Fruit fly (Drosophila melanogaster) whole organism, embryonic: ENCODE measurements around the gene pot.

ENCODE experiments used
- Abd-B ChIP-seq: fragments of 200-800 bp; sonication (Bioruptor generic); optimal IDR thresholded peaks from 2 replicates; lab custom pipeline; 2018; ENCODE audit warnings: missing biosample characterization, mild to moderate bottlenecking, missing genetic modification characterization, moderate library complexity
- Awh ChIP-seq: fragments of 200-800 bp; sonication (Bioruptor generic); IDR thresholded peaks from 2 replicates; pipeline ENCODE4, ENCODE4 v1.3.6; 2022; ENCODE audit warnings: missing biosample characterization, missing genetic modification characterization
- Bteb2 ChIP-seq: fragments of 200-800 bp; sonication (Bioruptor generic); optimal IDR thresholded peaks from 2 replicates; lab custom pipeline; 2016; ENCODE audit warnings: missing biosample characterization, missing genetic modification characterization
- CG11093 ChIP-seq: fragments of 200-800 bp; sonication (Bioruptor generic); IDR thresholded peaks from 3 replicates; pipeline ENCODE4 v1.3.6; 2022; ENCODE audit warnings: missing biosample characterization, missing genetic modification characterization
- CG14667 ChIP-seq: fragments of 200-800 bp; sonication (Bioruptor generic); IDR thresholded peaks from 2 replicates; pipeline ENCODE4 v1.3.6; 2022; ENCODE audit warnings: missing biosample characterization, missing genetic modification characterization
- CG17186 ChIP-seq: fragments of 200-800 bp; sonication (Bioruptor generic); optimal IDR thresholded peaks from 3 replicates; lab custom pipeline; 2017; ENCODE audit warnings: missing biosample characterization, missing genetic modification reagents, missing genetic modification characterization
- CG17328 ChIP-seq: fragments of 200-800 bp; sonication (Bioruptor generic); IDR thresholded peaks from 2 replicates; pipeline ENCODE4 v1.3.6; 2022; ENCODE audit warnings: missing biosample characterization, missing genetic modification characterization
- CG17385 ChIP-seq: fragments of 200-800 bp; sonication (Bioruptor generic); optimal IDR thresholded peaks from 3 replicates; lab custom pipeline; 2018; ENCODE audit warnings: missing biosample characterization, mild to moderate bottlenecking, missing genetic modification characterization
- CG18599 ChIP-seq: fragments of 200-800 bp; sonication (Bioruptor generic); optimal IDR thresholded peaks from 3 replicates; lab custom pipeline; 2017; ENCODE audit warnings: missing biosample characterization, missing genetic modification characterization, mild to moderate bottlenecking, moderate library complexity, missing genetic modification reagents
- CG32772 ChIP-seq: fragments of 200-800 bp; sonication (Bioruptor generic); IDR thresholded peaks from 2 replicates; pipeline ENCODE4 v1.3.6; 2022; ENCODE audit warnings: missing biosample characterization, missing genetic modification characterization
- CG4282 ChIP-seq: fragments of 200-800 bp; sonication (Bioruptor generic); optimal IDR thresholded peaks from 2 replicates; lab custom pipeline; 2016; ENCODE audit warnings: missing biosample characterization, missing genetic modification characterization
- CG4820 ChIP-seq: fragments of 200-800 bp; sonication (Bioruptor generic); optimal IDR thresholded peaks from 3 replicates; lab custom pipeline; 2016; ENCODE audit warnings: missing biosample characterization, missing genetic modification characterization
- CG4854 ChIP-seq: fragments of 200-800 bp; sonication (Bioruptor generic); optimal IDR thresholded peaks from 2 replicates; lab custom pipeline; 2016; ENCODE audit warnings: missing biosample characterization, missing genetic modification characterization, inconsistent platforms
- CG6689 ChIP-seq: fragments of 200-800 bp; sonication (Bioruptor generic); IDR thresholded peaks from 2 replicates; pipeline ENCODE4 v1.3.6; 2022; ENCODE audit warnings: missing biosample characterization, missing genetic modification characterization
- CG7271 ChIP-seq: fragments of 200-800 bp; sonication (Bioruptor generic); optimal IDR thresholded peaks from 2 replicates; lab custom pipeline; 2018; ENCODE audit warnings: missing biosample characterization, mild to moderate bottlenecking, missing genetic modification characterization, moderate library complexity
- CG8765 ChIP-seq: fragments of 200-800 bp; sonication (Bioruptor generic); IDR thresholded peaks from 2 replicates; pipeline ENCODE4 v1.3.6; 2022; ENCODE audit warnings: missing biosample characterization, missing genetic modification characterization
- CG9817 ChIP-seq: fragments of 200-800 bp; sonication (Bioruptor generic); optimal IDR thresholded peaks from 2 replicates; lab custom pipeline; 2018; ENCODE audit warnings: missing biosample characterization, mild to moderate bottlenecking, missing genetic modification characterization, moderate library complexity
- CHES-1-like ChIP-seq: fragments of 200-800 bp; sonication (Bioruptor generic); optimal IDR thresholded peaks from 2 replicates; lab custom pipeline; 2016; ENCODE audit warnings: missing biosample characterization, missing genetic modification characterization
- Dip2 ChIP-seq: fragments of 200-800 bp; sonication (Bioruptor generic); IDR thresholded peaks from 2 replicates; pipeline ENCODE4 v1.3.6; 2022; ENCODE audit warnings: missing biosample characterization, missing genetic modification characterization
- E2f2 ChIP-seq: fragments of 200-800 bp; sonication (Bioruptor generic); IDR thresholded peaks from 2 replicates; pipeline ENCODE4 v1.3.6; 2022; ENCODE audit warnings: missing biosample characterization, missing genetic modification characterization
- Hr78 ChIP-seq, 2 experiments: fragments of 200-800 bp in 1 of 2; fragments of >200 bp in 1 of 2; sonication (Bioruptor generic) in 1 of 2; optimal IDR thresholded peaks; 2 replicates each; lab custom pipeline; 2017 to 2019; ENCODE audit warnings: missing biosample characterization in 2 of 2, missing genetic modification characterization in 2 of 2, mild to moderate bottlenecking in 1 of 2, moderate library complexity in 1 of 2
- Meics ChIP-seq: fragments of 200-800 bp; sonication (Bioruptor generic); optimal IDR thresholded peaks from 2 replicates; lab custom pipeline; 2017; ENCODE audit warnings: missing biosample characterization, mild to moderate bottlenecking, missing genetic modification characterization
- Poxn ChIP-seq: fragments of 200-800 bp; sonication (Bioruptor generic); IDR thresholded peaks from 2 replicates; pipeline ENCODE4 v1.3.6; 2022; ENCODE audit warnings: missing biosample characterization, missing genetic modification characterization
- Ravus ChIP-seq: fragments of 200-800 bp; sonication (Bioruptor generic); IDR thresholded peaks from 2 replicates; pipeline ENCODE4 v1.3.6; 2022; ENCODE audit warnings: missing biosample characterization, missing genetic modification characterization
- Spps ChIP-seq: fragments of 200-800 bp; sonication (Bioruptor generic); optimal IDR thresholded peaks from 2 replicates; lab custom pipeline; 2018; ENCODE audit warnings: missing biosample characterization, mild to moderate bottlenecking, missing genetic modification characterization
- Ssrp ChIP-seq: fragments of 200-800 bp; sonication (Bioruptor generic); optimal IDR thresholded peaks from 2 replicates; lab custom pipeline; 2018; ENCODE audit warnings: missing biosample characterization, mild to moderate bottlenecking, missing genetic modification characterization, moderate library complexity
- Stat92E ChIP-seq, 3 experiments: fragments of >200 bp in 2 of 3; fragments of 200-800 bp in 1 of 3; sonication (Bioruptor generic) in 1 of 3; optimal IDR thresholded peaks; 2 replicates each; lab custom pipeline; 2017 to 2019; ENCODE audit warnings: missing biosample characterization in 3 of 3, missing genetic modification characterization in 3 of 3, mild to moderate bottlenecking in 1 of 3, moderate library complexity in 1 of 3
- TFAM ChIP-seq: fragments of 200-800 bp; sonication (Bioruptor generic); optimal IDR thresholded peaks from 2 replicates; lab custom pipeline; 2017; ENCODE audit warnings: missing biosample characterization, missing genetic modification characterization, inconsistent platforms
- Tbp ChIP-seq: fragments of >200 bp; optimal IDR thresholded peaks from 2 replicates; lab custom pipeline; 2018; ENCODE audit warnings: missing biosample characterization, missing genetic modification characterization
- YL-1 ChIP-seq: fragments of 200-800 bp; sonication (Bioruptor generic); optimal IDR thresholded peaks from 3 replicates; lab custom pipeline; 2017; ENCODE audit warnings: missing biosample characterization, mild to moderate bottlenecking, missing genetic modification characterization
- cas ChIP-seq: fragments of 200-800 bp; sonication (Bioruptor generic); IDR thresholded peaks from 2 replicates; pipeline ENCODE4 v1.3.6; 2022; ENCODE audit warnings: missing biosample characterization, missing genetic modification characterization
- chm ChIP-seq: fragments of 200-800 bp; sonication (Bioruptor generic); IDR thresholded peaks from 2 replicates; pipeline ENCODE4 v1.3.6; 2022; ENCODE audit warnings: missing biosample characterization, missing genetic modification characterization
- ci ChIP-seq: fragments of 200-800 bp; sonication (Bioruptor generic); IDR thresholded peaks from 3 replicates; pipeline ENCODE4 v1.3.6; 2022; ENCODE audit warnings: missing biosample characterization, missing genetic modification characterization
- ewg ChIP-seq: fragments of 200-800 bp; sonication (Bioruptor generic); optimal IDR thresholded peaks from 3 replicates; lab custom pipeline; 2017; ENCODE audit warnings: mild to moderate bottlenecking, missing biosample characterization, missing genetic modification reagents, missing genetic modification characterization
- ftz-f1 ChIP-seq: fragments of 200-800 bp; sonication (Bioruptor generic); optimal IDR thresholded peaks from 2 replicates; lab custom pipeline; 2016; ENCODE audit warnings: missing biosample characterization, missing genetic modification characterization
- grn ChIP-seq: fragments of 200-800 bp; sonication (Bioruptor generic); optimal IDR thresholded peaks from 3 replicates; lab custom pipeline; 2017; ENCODE audit warnings: missing biosample characterization, missing genetic modification characterization
- gt ChIP-seq: fragments of 200-800 bp; sonication (Bioruptor generic); IDR thresholded peaks from 2 replicates; pipeline ENCODE4 v1.3.6; 2022; ENCODE audit warnings: missing biosample characterization, missing genetic modification characterization
- her ChIP-seq: fragments of 200-800 bp; sonication (Bioruptor generic); optimal IDR thresholded peaks from 2 replicates; lab custom pipeline; 2016; ENCODE audit warnings: missing biosample characterization, missing genetic modification characterization
- kay ChIP-seq: fragments of 200-800 bp; sonication (Bioruptor generic); optimal IDR thresholded peaks from 2 replicates; lab custom pipeline; 2016; ENCODE audit warnings: missing biosample characterization, missing genetic modification characterization
- org-1 ChIP-seq: fragments of 200-800 bp; sonication (Bioruptor generic); optimal IDR thresholded peaks from 2 replicates; lab custom pipeline; 2017; ENCODE audit warnings: missing biosample characterization, missing genetic modification characterization
- prd ChIP-seq, 3 experiments: fragments of >200 bp in 2 of 3; fragments of 200-800 bp in 1 of 3; sonication (Bioruptor generic) in 1 of 3; optimal IDR thresholded peaks in 2 of 3; IDR thresholded peaks in 1 of 3; 2 replicates in 2 of 3; 3 replicates in 1 of 3; pipeline versions ENCODE4 v1.3.6 to Lab custom; 2017 to 2022; ENCODE audit warnings: missing biosample characterization in 1 of 3, missing genetic modification characterization in 1 of 3
- slbo ChIP-seq: fragments of 200-800 bp; sonication (Bioruptor generic); IDR thresholded peaks from 2 replicates; pipeline ENCODE4 v1.3.6; 2022; ENCODE audit warnings: missing biosample characterization, missing genetic modification characterization
- so ChIP-seq: fragments of 200-800 bp; sonication (Bioruptor generic); IDR thresholded peaks from 3 replicates; pipeline ENCODE4 v1.3.6; 2022; ENCODE audit warnings: missing biosample characterization, missing genetic modification characterization
- stc ChIP-seq: fragments of 200-800 bp; sonication (Bioruptor generic); IDR thresholded peaks from 2 replicates; pipeline ENCODE4 v1.3.6; 2022; ENCODE audit warnings: missing biosample characterization, missing genetic modification characterization
- sug ChIP-seq: fragments of 200-800 bp; optimal IDR thresholded peaks from 2 replicates; lab custom pipeline; 2019; ENCODE audit warnings: missing biosample characterization, mild to moderate bottlenecking, missing genetic modification characterization, moderate library complexity
- tin ChIP-seq: fragments of 200-800 bp; sonication (Bioruptor generic); optimal IDR thresholded peaks from 3 replicates; lab custom pipeline; 2016; ENCODE audit warnings: missing biosample characterization, missing genetic modification characterization
- unpg ChIP-seq: fragments of 200-800 bp; sonication (Bioruptor generic); optimal IDR thresholded peaks from 3 replicates; lab custom pipeline; 2018; ENCODE audit warnings: missing biosample characterization, mild to moderate bottlenecking, missing genetic modification characterization, moderate library complexity
- zen ChIP-seq: fragments of 200-800 bp; sonication (Bioruptor generic); optimal IDR thresholded peaks from 3 replicates; lab custom pipeline; 2018; ENCODE audit warnings: missing biosample characterization, mild to moderate bottlenecking, missing genetic modification characterization, moderate library complexity

The pot gene

DNA sequence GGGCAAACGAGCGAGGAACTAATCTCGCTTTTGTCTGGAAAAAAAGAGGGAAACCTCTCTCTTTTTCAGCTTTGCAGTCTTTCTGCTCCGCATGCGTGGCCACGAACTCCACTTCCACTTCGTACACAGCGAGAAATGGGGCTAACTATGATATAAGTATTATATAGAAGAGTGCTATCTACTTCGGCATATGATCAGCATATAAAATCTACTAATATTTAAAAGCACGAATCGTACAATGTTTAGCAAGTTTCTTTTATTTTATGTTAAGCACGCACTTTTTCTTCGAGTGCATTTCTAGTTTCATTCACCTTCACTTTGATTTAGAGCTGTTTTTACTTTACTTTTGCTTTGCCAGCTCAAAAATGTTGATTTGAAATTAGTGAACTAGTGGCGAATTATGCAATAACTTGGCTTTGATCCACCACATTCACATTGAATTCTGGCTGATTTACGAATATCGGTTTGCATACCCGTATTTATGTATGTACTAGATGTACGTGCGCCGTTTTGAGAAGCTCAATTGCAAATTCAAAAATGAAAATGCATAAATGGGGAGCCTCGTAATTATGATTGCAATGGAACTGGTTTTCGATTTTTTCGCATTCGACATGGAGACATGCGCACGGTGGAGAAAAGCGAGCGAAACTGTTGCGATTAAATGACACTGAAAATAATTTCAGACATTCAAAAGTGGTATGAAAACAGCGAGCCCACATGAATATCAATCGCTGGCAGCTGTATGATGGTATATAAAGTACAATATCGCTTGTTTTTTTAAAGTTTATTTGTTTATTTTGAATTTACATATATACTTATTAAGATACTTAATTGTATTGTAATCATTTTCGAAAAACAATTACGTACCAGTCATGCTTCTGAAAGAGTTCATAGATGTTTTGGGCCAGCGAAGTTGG is 59.3 kb downstream of the pot start (continued):
- TF ChIP-seq grn (peak; percentile 22), tin (GFP tag; lab: Kevin White, UChicago) (peak; percentile 60), CG7271 (tag; lab: Kevin White, UChicago) (no peak), CG4282 (GFP tag; lab: Kevin White, UChicago) (no peak), CG4854 (GFP tag; lab: Kevin White, UChicago) (peak; percentile 11), prd (optimal IDR thresholded peaks at IDR 0.05; lab: Kevin White, UChicago) (no peak), prd (GFP tag; IDR thresholded peaks at IDR 0.05; lab: Robert Waterston, UW) (peak; percentile 90), CG17385 (peak; percentile 70), CG18599 (GFP tag; lab: Kevin White, UChicago) (peak; percentile 62), Bteb2 (GFP tag; lab: Kevin White, UChicago) (peak; percentile 11), CG4820 (GFP tag; lab: Kevin White, UChicago) (peak; percentile 68), CG6689 (GFP tag; lab: Robert Waterston, UW) (peak; percentile 87), YL-1 (GFP tag; lab: Kevin White, UChicago) (no peak), org-1 (GFP tag; lab: Kevin White, UChicago) (peak; percentile 66), Spps (tag; lab: Kevin White, UChicago) (peak; percentile 46), ftz-f1 (GFP tag; lab: Kevin White, UChicago) (peak; percentile 35), chm (GFP tag; lab: Robert Waterston, UW) (peak; percentile 56), zen (tag; lab: Kevin White, UChicago) (peak; percentile 62), CG17186 (GFP tag; lab: Kevin White, UChicago) (peak; percentile 9), sug (tag; lab: Kevin White, UChicago) (peak; percentile 60), CG17328 (GFP tag; lab: Robert Waterston, UW) (peak; percentile 72), ci (peak; percentile 97), slbo (GFP tag; lab: Robert Waterston, UW) (peak; percentile 63), Hr78 (GFP tag; optimal IDR thresholded peaks at IDR 0.05; lab: Kevin White, UChicago) (peak in 1 of 2 experiments; percentile 72), CHES-1-like (GFP tag; lab: Kevin White, UChicago) (no peak), Tbp (GFP tag; lab: Kevin White, UChicago) (no peak), TFAM (peak; percentile 15), CG8765 (GFP tag; lab: Robert Waterston, UW) (peak; percentile 50; the same call in 1 of the 2 replicates), ewg (GFP tag; lab: Kevin White, UChicago) (peak; percentile 51), CG14667 (GFP tag; lab: Robert Waterston, UW) (peak; percentile 73), kay (GFP tag; lab: Kevin White, UChicago) (peak; percentile 33), Awh (GFP tag; lab: Robert Waterston, UW) (peak; percentile 92), CG11093 (GFP tag; lab: Robert Waterston, UW) (peak; percentile 77), Ravus (GFP tag; lab: Robert Waterston, UW) (peak; percentile 45), CG32772 (GFP tag; lab: Robert Waterston, UW) (peak; percentile 84), Stat92E (GFP tag; optimal IDR thresholded peaks at IDR 0.05; lab: Kevin White, UChicago) (no peak), cas (GFP tag; lab: Robert Waterston, UW) (0 out of 2 replicates have a peak, but pooled peaks have one; percentile 59), Poxn (GFP tag; lab: Robert Waterston, UW) (no peak), gt (GFP tag; lab: Robert Waterston, UW) (peak; percentile 67), CG9817 (tag; lab: Kevin White, UChicago) (peak; percentile 49), so (GFP tag; lab: Robert Waterston, UW) (peak; percentile 78), stc (GFP tag; lab: Robert Waterston, UW) (peak; percentile 91), Dip2 (no peak), Ssrp (tag; lab: Kevin White, UChicago) (peak; percentile 74), unpg (GFP tag; lab: Kevin White, UChicago) (peak; percentile 82), her (GFP tag; lab: Kevin White, UChicago) (no peak), Abd-B (GFP tag; lab: Kevin White, UChicago) (peak; percentile 80), Meics (GFP tag; lab: Kevin White, UChicago) (peak; percentile 51), E2f2 (peak; percentile 57; the same call in 1 of the 2 replicates)
